Fruit fly (Drosophila melanogaster): ENCODE data around the gene tth.

tth gene

DNA sequence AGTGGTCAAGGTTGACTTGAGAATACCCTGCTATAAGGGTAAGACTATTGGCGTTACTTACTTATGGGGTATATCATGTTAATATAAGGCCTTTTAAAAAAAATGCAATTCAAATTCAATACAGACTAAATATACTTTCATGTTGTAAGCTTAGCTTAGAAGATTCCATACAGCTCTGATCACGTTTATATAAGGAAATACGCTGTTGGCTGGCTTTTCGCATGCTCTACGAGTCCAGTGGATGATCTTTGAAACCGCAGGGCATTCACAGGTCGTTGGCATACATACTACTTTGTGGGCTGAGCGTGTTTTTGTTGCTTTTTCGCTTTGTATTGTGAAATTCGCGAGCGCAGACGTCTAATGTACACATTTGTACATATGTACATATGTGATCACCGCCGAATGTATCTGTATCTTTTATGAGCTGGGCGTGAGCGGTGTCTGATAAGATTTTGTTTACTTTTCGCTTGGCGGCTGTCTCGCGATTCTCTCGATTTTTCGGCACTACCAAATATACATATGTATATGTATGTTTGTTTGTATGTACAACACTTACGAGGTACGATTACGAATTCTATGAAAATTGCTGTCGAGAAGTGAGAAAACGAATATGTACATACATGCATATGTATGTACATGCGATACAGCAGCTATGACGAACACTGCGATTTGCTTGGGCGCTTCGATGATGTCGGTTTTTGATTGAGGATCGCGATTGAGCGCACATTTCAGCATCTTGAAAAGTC is 18.0 kb upstream of the tth start (continued):
- TF ChIP-seq CG3919 (GFP tag; optimal IDR thresholded peaks at IDR 0.05) (peak; percentile 8), OdsH (GFP tag; optimal IDR thresholded peaks at IDR 0.05) (peak; percentile 37), CG6854 (GFP tag; optimal IDR thresholded peaks at IDR 0.05) (peak; percentile 17), CG3032 (tag; optimal IDR thresholded peaks at IDR 0.05) (no peak), Eip93F (GFP tag; optimal IDR thresholded peaks at IDR 0.05) (no peak), lz (GFP tag; optimal IDR thresholded peaks at IDR 0.05) (peak; percentile 39), CG10631 (GFP tag; optimal IDR thresholded peaks at IDR 0.05) (no peak), Hr4 (GFP tag; optimal IDR thresholded peaks at IDR 0.05) (peak; percentile 52), Gug (GFP tag; IDR thresholded peaks at IDR 0.05) (no peak), topi (GFP tag; optimal IDR thresholded peaks at IDR 0.05) (peak; percentile 55), CG10669 (GFP tag; optimal IDR thresholded peaks at IDR 0.05) (no peak), CG6276 (GFP tag; optimal IDR thresholded peaks at IDR 0.05) (no peak), CG6792 (GFP tag; optimal IDR thresholded peaks at IDR 0.05) (peak; percentile 21)

DNA sequence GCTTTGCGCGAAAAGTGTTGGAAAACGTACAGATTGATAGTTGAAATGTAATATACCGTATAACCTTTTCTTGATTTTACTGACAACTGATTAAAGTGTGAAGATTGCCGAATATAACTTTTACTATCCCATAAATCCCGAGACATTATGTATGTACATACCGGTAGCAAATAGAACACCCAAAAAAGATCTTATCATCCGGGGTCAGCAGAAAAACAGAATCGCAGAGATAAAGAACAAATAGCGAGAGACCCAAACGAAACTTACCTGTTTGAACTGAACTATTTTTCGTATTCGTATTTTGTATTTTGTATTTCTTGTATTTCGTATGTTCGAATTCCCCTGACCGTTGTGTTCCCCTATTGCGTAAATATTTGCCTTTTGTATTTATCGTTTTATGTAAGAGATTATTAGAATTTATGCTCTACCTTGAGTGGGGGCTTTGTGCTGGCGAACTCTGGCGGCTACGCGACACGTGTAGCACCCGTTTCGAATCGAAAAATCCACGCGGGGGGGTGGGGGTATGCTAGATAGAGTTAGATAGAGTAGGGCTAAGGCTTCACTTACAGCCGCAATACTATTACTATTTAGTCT is 17.0 kb upstream of the tth start:
- TF ChIP-seq fkh (GFP tag; optimal IDR thresholded peaks at IDR 0.05) (peak; percentile 35), CG8319 (GFP tag; optimal IDR thresholded peaks at IDR 0.05) (no peak), vri (GFP tag; optimal IDR thresholded peaks at IDR 0.05) (no peak), dac (GFP tag; optimal IDR thresholded peaks at IDR 0.05) (no peak), CG6792 (GFP tag; optimal IDR thresholded peaks at IDR 0.05) (no peak)

DNA sequence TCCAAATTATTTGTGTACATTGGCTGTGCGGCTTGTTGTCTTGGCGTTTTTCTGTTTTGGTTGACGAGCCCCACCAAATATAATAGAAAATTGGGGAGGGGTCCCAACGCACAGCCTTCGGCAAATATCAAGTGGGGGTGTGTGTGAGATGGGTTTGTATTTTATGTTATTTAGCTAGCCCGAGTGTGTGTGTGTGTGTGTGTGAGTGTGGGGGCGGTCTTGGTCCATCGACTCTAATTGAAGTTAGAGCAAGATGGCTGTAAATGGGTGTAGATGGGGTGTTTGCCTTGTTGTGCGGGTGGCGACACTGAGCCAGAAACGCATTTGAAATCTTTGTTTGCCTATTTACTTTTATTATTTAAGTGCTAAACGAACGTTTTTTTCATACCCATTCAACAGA is 16.2 kb upstream of the tth start:
- TF ChIP-seq fkh (GFP tag; optimal IDR thresholded peaks at IDR 0.05), result peak; percentile 78
- TF ChIP-seq CG11294 (GFP tag; IDR thresholded peaks at IDR 0.05), result no peak
- no peak for TF ChIP-seq Sox102F (GFP tag; optimal IDR thresholded peaks at IDR 0.05)
- no peak for TF ChIP-seq salr (GFP tag; optimal IDR thresholded peaks at IDR 0.05)
- TF ChIP-seq CG8632 (GFP tag; optimal IDR thresholded peaks at IDR 0.05), result no peak
- no peak for TF ChIP-seq dac (GFP tag; optimal IDR thresholded peaks at IDR 0.05)
- TF ChIP-seq spab (GFP tag; optimal IDR thresholded peaks at IDR 0.05), result no peak

DNA sequence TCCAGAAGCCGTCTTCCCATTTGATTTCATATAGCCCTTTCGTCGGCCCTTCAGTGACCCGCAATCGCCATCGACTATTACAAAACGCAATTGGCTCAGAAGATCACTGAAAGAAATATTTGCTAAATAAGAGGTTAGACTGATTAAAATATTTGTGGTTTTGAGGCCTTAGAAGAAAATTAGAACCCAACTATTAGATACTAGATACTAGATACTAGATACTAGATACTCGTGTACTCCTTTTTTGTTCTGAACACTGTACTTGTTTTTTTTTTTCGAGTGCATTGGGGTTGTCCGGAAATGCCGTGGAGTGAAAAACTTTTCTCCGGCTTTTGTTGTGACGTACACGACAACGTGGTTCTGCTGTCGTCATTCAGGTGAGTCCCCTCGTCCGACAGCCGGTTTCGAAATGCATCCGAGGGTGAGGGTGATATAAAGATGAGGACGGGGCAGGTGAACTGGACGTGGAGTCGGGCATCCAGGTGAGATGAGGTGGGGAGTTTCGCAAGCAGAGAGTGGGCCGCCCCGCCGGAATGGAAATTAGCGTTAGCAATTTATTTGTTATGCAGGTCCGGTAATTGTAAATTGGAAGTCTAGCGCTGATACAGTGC is 14.0 kb upstream of the tth start:
- TF ChIP-seq svp (GFP tag) (peak; percentile 85), CG31627 (GFP tag; optimal IDR thresholded peaks at IDR 0.05) (peak; percentile 62), Blimp-1 (GFP tag; optimal IDR thresholded peaks at IDR 0.05) (no peak), CG16779 (tag; optimal IDR thresholded peaks at IDR 0.05) (no peak), CG32006 (GFP tag; optimal IDR thresholded peaks at IDR 0.05) (peak; percentile 43), Hr38 (GFP tag; optimal IDR thresholded peaks at IDR 0.05) (no peak), CG10669 (GFP tag; optimal IDR thresholded peaks at IDR 0.05) (no peak), esn (GFP tag; optimal IDR thresholded peaks at IDR 0.05) (peak; percentile 66), Eip93F (GFP tag; optimal IDR thresholded peaks at IDR 0.05) (no peak), Ets21C (GFP tag; optimal IDR thresholded peaks at IDR 0.05) (peak; percentile 36), CG11762 (GFP tag; optimal IDR thresholded peaks at IDR 0.05; ENCODE audit: insufficient read depth) (peak; percentile 2), Hr4 (GFP tag; optimal IDR thresholded peaks at IDR 0.05) (peak; percentile 28), CG15336 (GFP tag; IDR thresholded peaks at IDR 0.05) (peak; percentile 49; the same call in 1 of the 2 replicates), CG8319 (GFP tag; optimal IDR thresholded peaks at IDR 0.05) (peak; percentile 17), dac (GFP tag; optimal IDR thresholded peaks at IDR 0.05) (no peak), Sox15 (GFP tag; optimal IDR thresholded peaks at IDR 0.05) (peak; percentile 8), fd59A (GFP tag; optimal IDR thresholded peaks at IDR 0.05) (no peak), CG1621 (tag; optimal IDR thresholded peaks at IDR 0.05) (no peak), CG6792 (GFP tag; optimal IDR thresholded peaks at IDR 0.05) (peak; percentile 52), vri (GFP tag; optimal IDR thresholded peaks at IDR 0.05) (peak; percentile 3), CG6808 (GFP tag; optimal IDR thresholded peaks at IDR 0.05) (no peak), Eip75B (GFP tag; optimal IDR thresholded peaks at IDR 0.05) (peak; percentile 36), cyc (GFP tag; optimal IDR thresholded peaks at IDR 0.05) (peak; percentile 58), CG8632 (GFP tag; optimal IDR thresholded peaks at IDR 0.05) (peak; percentile 34), Eip78C (GFP tag) (peak; percentile 78), fkh (GFP tag; optimal IDR thresholded peaks at IDR 0.05) (no peak), pdm3 (GFP tag; optimal IDR thresholded peaks at IDR 0.05) (peak; percentile 54), Smox (GFP tag; optimal IDR thresholded peaks at IDR 0.05) (peak; percentile 23), lz (GFP tag; optimal IDR thresholded peaks at IDR 0.05) (peak; percentile 62), CG11294 (GFP tag; IDR thresholded peaks at IDR 0.05) (no peak), Lpt (GFP tag; optimal IDR thresholded peaks at IDR 0.05) (no peak)

Measured in whole organism, prepupa.